Worm (Caenorhabditis elegans) whole organism, L4 larva: ENCODE data around the gene R10E4.9.

Experiments used
- F10B5.3 ChIP-seq: sonication (generic microtip); optimal IDR thresholded peaks from 2 replicates; lab custom pipeline; 2016; ENCODE audit warnings: mild to moderate bottlenecking, missing genetic modification characterization, missing compliant biosample characterization
- T20F7.1 ChIP-seq: fragments of 200-800 bp; sonication (Bioruptor generic); optimal IDR thresholded peaks from 2 replicates; lab custom pipeline; 2018; ENCODE audit warnings: mild to moderate bottlenecking, missing genetic modification characterization, missing compliant biosample characterization
- Y105C5A.15 ChIP-seq: fragments of 200-800 bp; sonication (Bioruptor generic); IDR thresholded peaks from 2 replicates; pipeline ENCODE4 v1.3.6; 2022; ENCODE audit warnings: missing genetic modification characterization, missing compliant biosample characterization
- ZK337.2 ChIP-seq: fragments of 200-800 bp; sonication (Bioruptor generic); IDR thresholded peaks from 2 replicates; pipeline ENCODE4 v1.3.6; 2022; ENCODE audit warnings: missing genetic modification reagents, missing genetic modification characterization, missing compliant biosample characterization
- ZK546.5 ChIP-seq, 2 experiments: sonication (generic microtip); optimal IDR thresholded peaks; 2 replicates each; lab custom pipeline; 2017; ENCODE audit warnings: missing biosample characterization in 2 of 2, missing genetic modification characterization in 2 of 2
- aha-1 ChIP-seq: fragments of 150-350 bp; peaks from one replicate; lab custom pipeline; 2014; ENCODE audit warnings: missing biosample characterization, missing genetic modification characterization
- ama-1 ChIP-seq: fragments of 150-350 bp; optimal IDR thresholded peaks from 2 replicates; lab custom pipeline; 2014; ENCODE audit warnings: inconsistent platforms, mixed read lengths
- attf-4 ChIP-seq: sonication (generic microtip); optimal IDR thresholded peaks from 3 replicates; lab custom pipeline; 2017; ENCODE audit warnings: missing biosample characterization, missing genetic modification characterization
- ceh-20 ChIP-seq: fragments of 200-800 bp; sonication (Bioruptor generic); IDR thresholded peaks from 2 replicates; pipeline ENCODE4 v1.3.6; 2022; ENCODE audit warnings: missing genetic modification reagents, missing genetic modification characterization, missing compliant biosample characterization
- ceh-62 ChIP-seq: sonication (generic microtip); optimal IDR thresholded peaks from 2 replicates; lab custom pipeline; 2017; ENCODE audit warnings: missing biosample characterization, missing genetic modification characterization
- ces-1 ChIP-seq: fragments of 150-350 bp; sonication (generic microtip); optimal IDR thresholded peaks from 4 replicates; lab custom pipeline; 2014; ENCODE audit warnings: missing biosample characterization, missing genetic modification reagents, missing genetic modification characterization
- daf-8 ChIP-seq: fragments of 200-800 bp; sonication (Bioruptor generic); IDR thresholded peaks from 2 replicates; pipeline ENCODE4 v1.3.6; 2022; ENCODE audit warnings: missing genetic modification characterization, missing compliant biosample characterization
- dmd-8 ChIP-seq: fragments of 200-800 bp; sonication (Bioruptor generic); IDR thresholded peaks from 2 replicates; pipeline ENCODE4 v1.3.6; 2022; ENCODE audit warnings: missing genetic modification characterization, missing compliant biosample characterization
- dpl-1 ChIP-seq: fragments of 150-350 bp; optimal IDR thresholded peaks from 2 replicates; lab custom pipeline; 2014; ENCODE audit warnings: missing biosample characterization, missing genetic modification reagents, missing genetic modification characterization
- fos-1 ChIP-seq: fragments of 150-350 bp; optimal IDR thresholded peaks from 2 replicates; lab custom pipeline; 2014; ENCODE audit warnings: missing biosample characterization, missing genetic modification characterization
- gei-8 ChIP-seq: fragments of 200-800 bp; sonication (Bioruptor generic); optimal IDR thresholded peaks from 2 replicates; lab custom pipeline; 2018; ENCODE audit warnings: mild to moderate bottlenecking, missing genetic modification characterization, missing compliant biosample characterization
- hif-1 ChIP-seq, 2 experiments: sonication (generic microtip); optimal IDR thresholded peaks; 2 replicates each; lab custom pipeline; 2016 to 2017; ENCODE audit warnings: missing compliant biosample characterization in 2 of 2, missing genetic modification characterization in 2 of 2, missing genetic modification reagents in 2 of 2, missing genotype in 2 of 2, mild to moderate bottlenecking in 1 of 2
- hmg-1.1 ChIP-seq: fragments of 200-800 bp; sonication (Bioruptor generic); IDR thresholded peaks from 2 replicates; pipeline ENCODE4 v1.3.6; 2022; ENCODE audit warnings: missing genetic modification reagents, missing genetic modification characterization, missing compliant biosample characterization
- jun-1 ChIP-seq: fragments of 150-350 bp; optimal IDR thresholded peaks from 2 replicates; lab custom pipeline; 2014; ENCODE audit warnings: missing biosample characterization, missing genetic modification reagents, missing genetic modification characterization
- lin-15B ChIP-seq: fragments of 150-350 bp; sonication (generic microtip); optimal IDR thresholded peaks from 3 replicates; lab custom pipeline; 2014; ENCODE audit warnings: missing biosample characterization, missing genetic modification characterization
- lin-38 ChIP-seq: fragments of 200-800 bp; sonication (Bioruptor generic); IDR thresholded peaks from 2 replicates; pipeline ENCODE4 v1.3.6; 2022; ENCODE audit warnings: missing genetic modification reagents, missing genetic modification characterization, missing compliant biosample characterization
- lin-39 ChIP-seq: fragments of 150-350 bp; optimal IDR thresholded peaks from 2 replicates; lab custom pipeline; 2014; ENCODE audit warnings: missing biosample characterization, missing genetic modification reagents, missing genetic modification characterization
- lsy-2 ChIP-seq, 2 experiments: fragments of 150-350 bp in 1 of 2; sonication (generic microtip) in 1 of 2; optimal IDR thresholded peaks; 2 replicates each; lab custom pipeline; 2014 to 2017; ENCODE audit warnings: missing biosample characterization in 2 of 2, missing genetic modification characterization in 2 of 2
- madf-5 ChIP-seq, 2 experiments: fragments of 200-800 bp; sonication (Bioruptor generic); IDR thresholded peaks; 2 replicates each; pipeline ENCODE4 v1.3.6; 2022; ENCODE audit warnings: missing compliant biosample characterization in 2 of 2, missing genetic modification characterization in 2 of 2
- mdt-29 ChIP-seq: fragments of 200-800 bp; sonication (Bioruptor generic); IDR thresholded peaks from 2 replicates; pipeline ENCODE4 v1.3.6; 2022; ENCODE audit warnings: missing genetic modification reagents, missing genetic modification characterization, missing compliant biosample characterization
- mes-2 ChIP-seq: sonication (generic microtip); optimal IDR thresholded peaks from 2 replicates; lab custom pipeline; 2016; ENCODE audit warnings: missing genotype, mild to moderate bottlenecking, missing genetic modification characterization, missing compliant biosample characterization; ENCODE audit not compliant: poor library complexity, severe bottlenecking
- nhr-237 ChIP-seq: sonication (generic microtip); optimal IDR thresholded peaks from 2 replicates; lab custom pipeline; 2017; ENCODE audit warnings: missing biosample characterization, missing genetic modification characterization
- nhr-42 ChIP-seq: fragments of 200-800 bp; sonication (Bioruptor generic); IDR thresholded peaks from 2 replicates; pipeline ENCODE4 v1.3.6; 2022; ENCODE audit warnings: missing genetic modification characterization, missing compliant biosample characterization
- nhr-48 ChIP-seq: sonication (generic microtip); optimal IDR thresholded peaks from 2 replicates; lab custom pipeline; 2016; ENCODE audit warnings: mild to moderate bottlenecking, missing genetic modification characterization, missing compliant biosample characterization
- nhr-6 ChIP-seq: fragments of 150-350 bp; optimal IDR thresholded peaks from 2 replicates; lab custom pipeline; 2014; ENCODE audit warnings: missing biosample characterization, missing genetic modification characterization
- php-3 ChIP-seq: fragments of 200-800 bp; sonication (Bioruptor generic); IDR thresholded peaks from 2 replicates; pipeline ENCODE4 v1.3.6; 2022; ENCODE audit warnings: missing genetic modification reagents, missing genetic modification characterization, missing compliant biosample characterization
- snpc-1.2 ChIP-seq: fragments of 200-800 bp; sonication (Bioruptor generic); IDR thresholded peaks from 2 replicates; pipeline ENCODE4 v1.3.6; 2022; ENCODE audit warnings: missing genetic modification reagents, missing genetic modification characterization, missing compliant biosample characterization
- spr-1 ChIP-seq: sonication (generic microtip); optimal IDR thresholded peaks from 2 replicates; lab custom pipeline; 2016; ENCODE audit warnings: mild to moderate bottlenecking, missing genetic modification characterization, missing compliant biosample characterization
- unc-130 ChIP-seq: sonication (generic microtip); optimal IDR thresholded peaks from 2 replicates; lab custom pipeline; 2016; ENCODE audit warnings: missing genetic modification reagents, missing genetic modification characterization, missing compliant biosample characterization
- unc-39 ChIP-seq: sonication (generic microtip); optimal IDR thresholded peaks from 2 replicates; lab custom pipeline; 2017; ENCODE audit warnings: missing biosample characterization, missing genetic modification characterization
- unc-62 ChIP-seq, 3 experiments: fragments of 150-350 bp in 1 of 3; sonication (generic microtip); optimal IDR thresholded peaks in 2 of 3; peaks in 1 of 3; 1 replicate in 1 of 3; 2 replicates in 2 of 3; lab custom pipeline; 2014 to 2017; ENCODE audit warnings: missing biosample characterization in 3 of 3, missing genetic modification characterization in 3 of 3, missing genetic modification reagents in 3 of 3, missing genotype in 1 of 3

The R10E4.9 gene

DNA sequence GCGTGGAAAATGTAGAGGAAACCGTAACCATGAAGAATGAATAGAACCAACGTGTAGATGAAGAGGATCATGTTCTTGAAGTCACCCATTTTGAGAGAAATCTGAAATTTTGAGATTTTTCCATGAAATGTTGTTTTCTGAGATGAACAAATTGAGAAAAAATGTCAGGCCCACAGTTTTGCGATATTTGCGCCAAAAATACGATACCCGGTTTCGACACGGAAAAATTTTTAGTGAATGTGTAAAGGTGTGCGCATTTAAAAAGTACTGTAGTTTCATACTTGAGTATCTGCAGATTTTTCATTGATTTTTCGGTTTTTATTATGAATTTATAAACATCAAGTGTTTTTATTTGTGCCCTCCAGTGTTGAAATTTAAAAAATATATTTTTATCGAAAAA is at the start of gene R10E4.9:
Gene R10E4.9 (minus strand): TSS at position 101 of the 400 bp plus-strand sequence.
- TF ChIP-seq Y105C5A.15 (GFP tag; lab: Robert Waterston, UW) (no peak), F10B5.3 (no peak), lin-38 (GFP tag; lab: Robert Waterston, UW) (no peak), hmg-1.1 (GFP tag; lab: Robert Waterston, UW) (no peak), php-3 (no peak), mdt-29 (GFP tag; lab: Robert Waterston, UW) (no peak), nhr-48 (no peak), lsy-2 (tag; optimal IDR thresholded peaks at IDR 0.05; lab: Kevin White, UChicago) (no peak), fos-1 (tag; lab: Kevin White, UChicago) (no peak), ceh-20 (GFP tag; lab: Robert Waterston, UW) (no peak)

DNA sequence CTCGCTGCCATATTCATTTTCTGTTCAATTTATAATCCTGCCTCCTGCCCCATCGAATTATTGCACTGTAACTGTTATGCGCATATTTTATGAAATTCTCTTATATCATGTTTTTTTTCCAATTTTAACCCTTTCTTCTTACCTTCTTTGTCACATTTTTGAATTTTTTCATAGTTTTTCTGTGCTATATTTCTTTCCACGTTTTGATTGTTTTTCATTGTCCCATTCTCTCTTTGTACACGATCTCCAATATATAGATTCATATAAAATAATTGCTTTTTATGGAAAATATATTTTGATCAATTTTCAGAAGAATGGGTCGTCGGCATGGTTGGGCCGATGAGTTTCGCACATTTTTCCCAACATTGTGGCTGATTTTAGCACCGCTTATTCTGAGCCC is 47.6 kb upstream of the R10E4.9 start, which contains the start of gene B0285.6:
Gene B0285.6 (plus strand): TSS at position 301 of the 400 bp plus-strand sequence.
- TF ChIP-seq nhr-6 (tag; lab: Kevin White, UChicago) = no peak
- no peak for TF ChIP-seq lin-39
- TF ChIP-seq ceh-62 (tag; lab: Kevin White, UChicago) = no peak
- no peak for TF ChIP-seq lin-15B (tag; lab: Kevin White, UChicago)
- no peak for TF ChIP-seq ZK546.5 (tag; optimal IDR thresholded peaks at IDR 0.05; lab: Kevin White, UChicago)
- no peak for TF ChIP-seq nhr-42 (GFP tag; lab: Robert Waterston, UW)
- TF ChIP-seq gei-8 (GFP tag; lab: Kevin White, UChicago) = no peak
- TF ChIP-seq aha-1 (tag; lab: Kevin White, UChicago) = no peak
- no peak for TF ChIP-seq T20F7.1 (GFP tag; lab: Kevin White, UChicago)
- no peak for TF ChIP-seq nhr-237
- no peak for TF ChIP-seq ces-1 (GFP tag; lab: Kevin White, UChicago)
- no peak for TF ChIP-seq daf-8 (GFP tag; lab: Robert Waterston, UW)
- no peak for TF ChIP-seq ama-1
- no peak for TF ChIP-seq attf-4

DNA sequence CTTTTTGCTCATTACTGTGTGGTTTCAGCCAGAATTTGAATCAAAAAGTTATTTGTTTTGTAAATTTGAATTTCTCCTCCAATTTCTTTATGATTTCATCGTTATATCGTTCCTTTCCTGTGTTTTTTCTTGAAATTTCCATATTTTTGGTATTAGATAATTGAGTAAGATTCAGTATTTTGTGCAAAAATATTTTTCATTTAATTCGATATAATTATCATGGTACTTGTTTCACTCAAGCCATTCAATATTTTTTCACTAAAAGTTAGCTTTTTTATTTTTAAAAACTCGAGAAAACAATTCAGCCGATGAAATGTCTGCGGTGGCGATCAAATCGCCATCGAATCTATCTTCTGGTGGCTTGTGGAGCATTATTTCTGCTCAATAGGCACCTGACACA is 42.8 kb upstream of the R10E4.9 start, which contains the start of gene hse-5:
Gene hse-5 (plus strand): TSS at position 301 of the 400 bp plus-strand sequence.
- TF ChIP-seq jun-1 (tag; lab: Kevin White, UChicago) (no peak), spr-1 (tag; lab: Kevin White, UChicago) (no peak), unc-39 (tag; lab: Kevin White, UChicago) (no peak), dmd-8 (no peak), madf-5 (GFP tag; IDR thresholded peaks at IDR 0.05; lab: Robert Waterston, UW) (no peak)

DNA sequence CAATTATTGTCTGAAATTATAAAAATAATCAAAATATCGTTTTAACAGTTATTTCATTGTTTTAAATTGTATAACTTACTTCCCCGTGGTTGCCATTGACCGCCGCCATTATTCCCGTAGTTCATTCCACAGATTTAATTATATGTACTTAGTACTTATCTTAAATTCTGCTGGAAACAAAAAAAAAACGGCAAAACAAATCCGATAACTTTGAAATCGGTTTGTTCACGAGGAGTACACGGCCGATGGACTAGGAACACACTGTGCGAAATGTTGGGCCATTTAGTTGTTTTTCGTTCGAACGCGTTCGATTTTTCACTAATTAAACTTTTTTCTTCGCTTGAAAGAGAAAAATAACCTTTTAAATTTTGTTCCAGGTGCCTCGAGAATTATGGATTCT is 40.9 kb upstream of the R10E4.9 start, which contains the start of the genes B0285.3 and lcmt-1:
Gene B0285.3 (minus strand): TSS at position 267 of the 400 bp plus-strand sequence.
Gene lcmt-1 (plus strand): TSS at position 377 of the 400 bp plus-strand sequence.
- TF ChIP-seq snpc-1.2 (GFP tag; lab: Robert Waterston, UW) (no peak), lin-15B (tag; lab: Kevin White, UChicago) (no peak), unc-130 (GFP tag; lab: Kevin White, UChicago) (peak; percentile 72), mes-2 (peak; percentile 94), hif-1 (tag; optimal IDR thresholded peaks at IDR 0.05; lab: Kevin White, UChicago) (peak in 1 of 2 experiments; percentile 70), lsy-2 (tag; optimal IDR thresholded peaks at IDR 0.05; lab: Kevin White, UChicago) (peak in 1 of 2 experiments; percentile 66), ZK337.2 (GFP tag; lab: Robert Waterston, UW) (peak; percentile 60; the same call in 1 of the 2 replicates), aha-1 (tag; lab: Kevin White, UChicago) (peak; percentile 72), dpl-1 (GFP tag; lab: Kevin White, UChicago) (peak; percentile 55), unc-62 (GFP tag; optimal IDR thresholded peaks at IDR 0.05 in 1 of 2; lab: Kevin White, UChicago) (peak in 1 of 2 experiments; percentile 84), unc-62 (tag; optimal IDR thresholded peaks at IDR 0.05; lab: Kevin White, UChicago) (no peak), jun-1 (tag; lab: Kevin White, UChicago) (no peak)
